Worm (Caenorhabditis elegans) whole organism, mixed stage, embryonic: ENCODE measurements around the gene sss-1.

Experiments
- blmp-1 ChIP-seq: fragments of 150-350 bp; optimal IDR thresholded peaks from 2 replicates; lab custom pipeline; 2014; ENCODE audit warnings: missing biosample characterization, missing genetic modification characterization
- elt-1 ChIP-seq: sonication (generic microtip); optimal IDR thresholded peaks from 2 replicates; lab custom pipeline; 2017; ENCODE audit warnings: missing genetic modification characterization, mild to moderate bottlenecking, missing compliant biosample characterization, antibody characterized with exemption, moderate library complexity, borderline replicate concordance; ENCODE audit not compliant: insufficient read depth
- elt-3 ChIP-seq: fragments of 150-350 bp; optimal IDR thresholded peaks from 2 replicates; lab custom pipeline; 2014; ENCODE audit warnings: missing biosample characterization, missing genetic modification characterization
- unc-62 ChIP-seq: fragments of 150-350 bp; optimal IDR thresholded peaks from 2 replicates; lab custom pipeline; 2014; ENCODE audit warnings: missing biosample characterization, missing genetic modification reagents, missing genetic modification characterization

DNA sequence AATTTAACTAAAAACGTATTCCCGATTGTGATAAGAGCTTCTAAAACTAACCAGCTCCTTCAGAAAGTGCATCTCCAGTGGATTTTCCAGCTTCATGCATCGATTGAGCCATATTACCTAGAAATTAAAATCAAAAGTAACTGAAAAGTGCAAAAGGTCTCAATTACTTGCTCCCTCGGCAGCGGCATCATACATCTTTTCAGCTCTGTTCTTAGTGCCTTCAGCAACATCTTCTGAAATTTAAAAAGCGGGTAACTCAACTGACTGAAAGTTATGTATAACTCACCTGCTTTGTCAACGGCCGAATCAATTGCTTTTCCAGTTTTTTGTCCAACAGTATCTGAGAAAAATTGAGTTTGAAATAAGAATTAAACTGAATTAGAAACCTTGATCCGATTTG lies 30.9 kb upstream of the sss-1 start:
- TF ChIP-seq unc-62 (GFP tag; lab: Kevin White, UChicago) (no peak), elt-3 (no peak), blmp-1 (tag; lab: Kevin White, UChicago) (no peak), elt-1 (no peak)
